Worm (Caenorhabditis elegans) whole organism, L2 larva: ENCODE data around the gene R05G6.5.

Source experiments
- ZK546.5 ChIP-seq: sonication (generic microtip); optimal IDR thresholded peaks from 2 replicates; lab custom pipeline; 2017; ENCODE audit warnings: missing biosample characterization, missing genetic modification characterization
- alr-1 ChIP-seq: fragments of 150-350 bp; optimal IDR thresholded peaks from 2 replicates; lab custom pipeline; 2014; ENCODE audit warnings: missing biosample characterization, missing genetic modification characterization
- aly-2 ChIP-seq: fragments of 150-350 bp; optimal IDR thresholded peaks from 2 replicates; lab custom pipeline; 2014; ENCODE audit warnings: missing biosample characterization, missing genetic modification characterization
- ama-1 ChIP-seq: fragments of 150-350 bp; optimal IDR thresholded peaks from 2 replicates; lab custom pipeline; 2018; ENCODE audit warnings: inconsistent platforms
- ceh-16 ChIP-seq: fragments of 150-350 bp; optimal IDR thresholded peaks from 2 replicates; lab custom pipeline; 2014; ENCODE audit warnings: missing biosample characterization, missing genetic modification characterization
- ceh-82 ChIP-seq: fragments of 150-350 bp; optimal IDR thresholded peaks from 2 replicates; lab custom pipeline; 2014; ENCODE audit warnings: missing biosample characterization, missing genetic modification characterization
- crh-2 ChIP-seq: sonication (generic microtip); optimal IDR thresholded peaks from 2 replicates; lab custom pipeline; 2017; ENCODE audit warnings: missing biosample characterization, missing genetic modification characterization
- dmd-4 ChIP-seq: sonication (generic microtip); optimal IDR thresholded peaks from 2 replicates; lab custom pipeline; 2017; ENCODE audit warnings: missing biosample characterization, missing genetic modification characterization
- egl-27 ChIP-seq: sonication (generic microtip); optimal IDR thresholded peaks from 3 replicates; lab custom pipeline; 2017; ENCODE audit warnings: missing biosample characterization, missing genetic modification reagents, missing genetic modification characterization
- elt-3 ChIP-seq: sonication (generic microtip); optimal IDR thresholded peaks from 2 replicates; lab custom pipeline; 2017; ENCODE audit warnings: missing biosample characterization, missing genetic modification characterization
- fos-1 ChIP-seq: fragments of 150-350 bp; optimal IDR thresholded peaks from 2 replicates; lab custom pipeline; 2014; ENCODE audit warnings: missing biosample characterization, missing genetic modification characterization
- gmeb-1 ChIP-seq: fragments of 150-350 bp; optimal IDR thresholded peaks from 2 replicates; lab custom pipeline; 2014; ENCODE audit warnings: missing biosample characterization, missing genetic modification characterization
- lin-11 ChIP-seq: fragments of 150-350 bp; sonication (generic microtip); optimal IDR thresholded peaks from 2 replicates; lab custom pipeline; 2014; ENCODE audit warnings: missing biosample characterization, missing genetic modification characterization, inconsistent platforms, mixed read lengths
- lin-13 ChIP-seq: fragments of 150-350 bp; optimal IDR thresholded peaks from 2 replicates; lab custom pipeline; 2014; ENCODE audit warnings: missing biosample characterization, missing genetic modification reagents, missing genetic modification characterization
- lin-39 ChIP-seq: fragments of 150-350 bp; optimal IDR thresholded peaks from 2 replicates; lab custom pipeline; 2014; ENCODE audit warnings: missing biosample characterization, missing genetic modification reagents, missing genetic modification characterization
- lsy-2 ChIP-seq, 2 experiments: fragments of 150-350 bp in 1 of 2; sonication (generic microtip) in 1 of 2; optimal IDR thresholded peaks; 2 replicates each; lab custom pipeline; 2014 to 2017; ENCODE audit warnings: missing biosample characterization in 2 of 2, missing genetic modification characterization in 2 of 2
- mab-5 ChIP-seq: fragments of 150-350 bp; optimal IDR thresholded peaks from 2 replicates; lab custom pipeline; 2014; ENCODE audit warnings: missing biosample characterization, missing genetic modification characterization
- nhr-10 ChIP-seq: sonication (generic microtip); optimal IDR thresholded peaks from 2 replicates; lab custom pipeline; 2017; ENCODE audit warnings: missing biosample characterization, missing genetic modification characterization
- nhr-11 ChIP-seq: fragments of 150-350 bp; optimal IDR thresholded peaks from 2 replicates; lab custom pipeline; 2014; ENCODE audit warnings: missing biosample characterization, missing genetic modification characterization
- nhr-12 ChIP-seq: fragments of 150-350 bp; optimal IDR thresholded peaks from 2 replicates; lab custom pipeline; 2014; ENCODE audit warnings: missing biosample characterization, missing genetic modification characterization
- nhr-129 ChIP-seq: fragments of 150-350 bp; optimal IDR thresholded peaks from 2 replicates; lab custom pipeline; 2014; ENCODE audit warnings: missing biosample characterization, missing genetic modification characterization
- nhr-21 ChIP-seq: fragments of 150-350 bp; optimal IDR thresholded peaks from 2 replicates; lab custom pipeline; 2014; ENCODE audit warnings: missing biosample characterization, missing genetic modification characterization
- nhr-237 ChIP-seq: fragments of 150-350 bp; optimal IDR thresholded peaks from 2 replicates; lab custom pipeline; 2014; ENCODE audit warnings: missing biosample characterization, missing genetic modification characterization
- peb-1 ChIP-seq: fragments of 150-350 bp; optimal IDR thresholded peaks from 2 replicates; lab custom pipeline; 2014; ENCODE audit warnings: missing biosample characterization, missing genetic modification characterization
- sem-4 ChIP-seq: fragments of 150-350 bp; optimal IDR thresholded peaks from 2 replicates; lab custom pipeline; 2014; ENCODE audit warnings: missing biosample characterization, missing genetic modification reagents, missing genetic modification characterization
- skn-1 ChIP-seq: sonication (generic microtip); optimal IDR thresholded peaks from 2 replicates; lab custom pipeline; 2017; ENCODE audit warnings: missing biosample characterization, missing genetic modification characterization
- sma-3 ChIP-seq: sonication (generic microtip); optimal IDR thresholded peaks from 2 replicates; lab custom pipeline; 2016; ENCODE audit warnings: missing genetic modification reagents, missing genetic modification characterization, missing compliant biosample characterization
- sma-9 ChIP-seq, 2 experiments: fragments of 150-350 bp in 1 of 2; sonication (generic microtip) in 1 of 2; optimal IDR thresholded peaks; 2 replicates each; lab custom pipeline; 2014 to 2016; ENCODE audit warnings: missing genetic modification characterization in 2 of 2, mild to moderate bottlenecking in 1 of 2, missing biosample characterization in 1 of 2, missing compliant biosample characterization in 1 of 2, missing genetic modification reagents in 1 of 2, moderate library complexity in 1 of 2
- snpc-4 ChIP-seq: fragments of 150-350 bp; optimal IDR thresholded peaks from 2 replicates; lab custom pipeline; 2014; ENCODE audit warnings: missing biosample characterization, missing genetic modification characterization
- unc-39 ChIP-seq: fragments of 150-350 bp; optimal IDR thresholded peaks from 2 replicates; lab custom pipeline; 2014; ENCODE audit warnings: missing biosample characterization, missing genetic modification characterization
- unc-55 ChIP-seq: fragments of 150-350 bp; sonication (generic microtip); optimal IDR thresholded peaks from 3 replicates; lab custom pipeline; 2014; ENCODE audit warnings: missing biosample characterization, missing genetic modification reagents, missing genetic modification characterization
- ztf-11 ChIP-seq: sonication (generic microtip); optimal IDR thresholded peaks from 2 replicates; lab custom pipeline; 2017; ENCODE audit warnings: missing biosample characterization, missing genetic modification characterization

Gene R05G6.5

DNA sequence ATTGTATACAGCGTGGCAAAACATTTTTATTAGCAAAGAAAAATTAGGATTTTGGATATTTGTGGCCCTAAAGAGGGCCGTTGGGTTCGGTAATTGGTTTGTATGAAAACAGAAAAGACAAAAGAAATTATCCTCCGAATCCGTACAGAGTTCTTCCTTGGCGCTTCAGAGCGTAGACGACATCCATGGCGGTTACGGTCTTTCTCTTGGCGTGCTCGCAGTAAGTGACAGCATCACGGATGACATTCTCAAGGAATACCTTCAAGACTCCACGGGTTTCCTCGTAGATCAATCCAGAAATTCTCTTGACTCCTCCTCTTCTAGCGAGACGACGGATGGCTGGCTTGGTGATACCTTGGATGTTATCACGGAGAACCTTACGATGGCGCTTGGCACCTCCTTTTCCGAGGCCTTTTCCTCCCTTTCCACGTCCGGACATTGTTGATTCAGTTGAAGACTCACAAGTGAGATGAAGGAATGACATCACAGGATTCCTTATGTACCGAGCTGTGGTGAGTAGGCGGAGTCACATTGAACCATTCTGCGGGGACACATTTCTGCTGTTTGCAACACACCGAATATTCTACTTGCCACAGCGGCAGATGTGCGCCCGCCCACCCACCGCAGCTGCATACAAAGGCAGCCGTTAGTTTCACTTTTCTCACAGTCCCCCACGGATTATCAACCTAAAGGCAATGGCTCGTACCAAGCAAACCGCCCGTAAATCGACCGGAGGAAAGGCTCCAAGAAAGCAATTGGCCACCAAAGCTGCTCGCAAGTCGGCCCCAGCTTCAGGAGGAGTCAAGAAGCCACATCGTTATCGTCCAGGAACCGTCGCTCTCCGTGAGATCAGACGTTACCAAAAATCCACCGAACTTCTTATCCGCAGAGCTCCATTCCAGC is 20.4 kb upstream of the R05G6.5 start, which contains the start of the genes his-60 and his-59:
TSS of gene his-60 (minus strand) at position 439 of the 903 bp plus-strand sequence.
TSS of gene his-59 (plus strand) at position 696 of the 903 bp plus-strand sequence.
- TF ChIP-seq mab-5 (peak; percentile 58), nhr-237 (tag; lab: Kevin White, UChicago) (no peak), crh-2 (tag; lab: Kevin White, UChicago) (peak; percentile 19), ztf-11 (tag; lab: Kevin White, UChicago) (no peak), ceh-16 (tag; lab: Kevin White, UChicago) (peak; percentile 96), nhr-129 (tag; lab: Kevin White, UChicago) (no peak), sma-3 (GFP tag; lab: Kevin White, UChicago) (peak; percentile 12), lin-13 (peak; percentile 29), fos-1 (peak; percentile 2), nhr-12 (tag; lab: Kevin White, UChicago) (no peak), lsy-2 (tag; optimal IDR thresholded peaks at IDR 0.05; lab: Kevin White, UChicago) (no peak), peb-1 (tag; lab: Kevin White, UChicago) (no peak), sem-4 (tag; lab: Kevin White, UChicago) (peak; percentile 11), ceh-82 (tag; lab: Kevin White, UChicago) (no peak), sma-9 (GFP tag; optimal IDR thresholded peaks at IDR 0.05; lab: Kevin White, UChicago) (peak; percentile 63), sma-9 (tag; optimal IDR thresholded peaks at IDR 0.05; lab: Kevin White, UChicago) (no peak)
- TF ChIP-seq, all 48 proteins: peak for 8

- TF ChIP-seq egl-27 (tag; lab: Kevin White, UChicago) (no peak), nhr-12 (tag; lab: Kevin White, UChicago) (no peak), nhr-129 (tag; lab: Kevin White, UChicago) (no peak), lin-39 (tag; lab: Kevin White, UChicago) (no peak), unc-39 (no peak), skn-1 (no peak), ceh-16 (tag; lab: Kevin White, UChicago) (no peak), elt-3 (tag; lab: Kevin White, UChicago) (no peak), crh-2 (tag; lab: Kevin White, UChicago) (no peak)
These were observed 19.7 kb upstream of the R05G6.5 start for ce11 chrIV:7488457-7488783.

DNA sequence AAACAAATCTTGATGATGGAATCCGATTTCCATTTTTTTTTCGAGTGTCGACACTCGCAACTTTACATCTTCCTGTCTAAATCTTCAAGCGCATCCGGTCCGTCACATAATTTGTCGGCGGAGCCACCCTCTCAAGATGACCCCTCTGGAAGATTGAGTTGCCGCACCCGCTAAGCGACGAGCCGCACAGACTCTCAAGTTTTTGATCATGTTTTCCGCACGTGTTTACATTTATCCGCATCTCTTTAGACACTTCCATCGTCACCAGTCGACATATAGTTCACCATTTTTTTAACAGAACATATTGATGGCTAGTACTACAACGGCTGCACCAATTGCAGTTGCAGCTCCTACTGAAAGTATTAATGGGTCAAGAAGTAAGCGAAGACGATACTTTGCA is 16.7 kb upstream of the R05G6.5 start, which contains the start of gene F55G1.1:
TSS of gene F55G1.1 (plus strand) at position 301 of the 400 bp plus-strand sequence.
- TF ChIP-seq dmd-4 (tag; lab: Kevin White, UChicago) (no peak), aly-2 (tag; lab: Kevin White, UChicago) (no peak), ZK546.5 (tag; lab: Kevin White, UChicago) (no peak)

ce11 chrIV:7497205-7497604 is 11.0 kb upstream of the R05G6.5 start:
- no peak for TF ChIP-seq peb-1 (tag; lab: Kevin White, UChicago)
- no peak for TF ChIP-seq gmeb-1 (tag; lab: Kevin White, UChicago)
- peak; percentile 39 for TF ChIP-seq fos-1
- TF ChIP-seq sma-9 (GFP tag; optimal IDR thresholded peaks at IDR 0.05; lab: Kevin White, UChicago), result peak; percentile 43
- no peak for TF ChIP-seq sma-9 (tag; optimal IDR thresholded peaks at IDR 0.05; lab: Kevin White, UChicago)

- no peak for TF ChIP-seq unc-55
- no peak for TF ChIP-seq nhr-129 (tag; lab: Kevin White, UChicago)
- no peak for TF ChIP-seq ama-1
- TF ChIP-seq sma-3 (GFP tag; lab: Kevin White, UChicago), result no peak
- TF ChIP-seq gmeb-1 (tag; lab: Kevin White, UChicago), result no peak
- no peak for TF ChIP-seq lin-11 (tag; lab: Kevin White, UChicago)
- TF ChIP-seq nhr-11 (tag; lab: Kevin White, UChicago), result no peak
- TF ChIP-seq ceh-16 (tag; lab: Kevin White, UChicago), result no peak
These were observed 10.4 kb upstream of the R05G6.5 start, which contains the start of gene egas-4 for ce11 chrIV:7497750-7498149. Gene egas-4 (minus strand): TSS chrIV:7497850.

- no peak for TF ChIP-seq lin-39 (tag; lab: Kevin White, UChicago)
- no peak for TF ChIP-seq nhr-21
- TF ChIP-seq nhr-10 (tag; lab: Kevin White, UChicago), result no peak
- peak; percentile 67 for TF ChIP-seq snpc-4
- TF ChIP-seq nhr-237 (tag; lab: Kevin White, UChicago), result no peak
- no peak for TF ChIP-seq fos-1
- TF ChIP-seq alr-1, result no peak
These were observed 8.9 kb upstream of the R05G6.5 start for ce11 chrIV:7499302-7499701.
